Fruit fly (Drosophila melanogaster) whole organism, embryonic: Measurements from ENCODE around the gene Nepl12.

Experiments
- Blimp-1 ChIP-seq: fragments of 200-800 bp; sonication (Bioruptor generic); optimal IDR thresholded peaks from 3 replicates; lab custom pipeline; 2018; ENCODE audit warnings: missing biosample characterization, missing genetic modification characterization, mild to moderate bottlenecking, moderate library complexity, missing genetic modification reagents
- CG10267 ChIP-seq: fragments of 200-800 bp; sonication (Bioruptor generic); optimal IDR thresholded peaks from 2 replicates; lab custom pipeline; 2018; ENCODE audit warnings: missing biosample characterization, mild to moderate bottlenecking, missing genetic modification characterization, moderate library complexity
- CG10979 ChIP-seq: fragments of 200-800 bp; sonication (Bioruptor generic); optimal IDR thresholded peaks from 2 replicates; lab custom pipeline; 2018; ENCODE audit warnings: missing biosample characterization, mild to moderate bottlenecking, missing genetic modification characterization, moderate library complexity
- CG11247 ChIP-seq: fragments of 200-800 bp; sonication (Bioruptor generic); IDR thresholded peaks from 2 replicates; pipeline ENCODE4 v1.3.6; 2022; ENCODE audit warnings: missing biosample characterization, missing genetic modification characterization
- CG11504 ChIP-seq: fragments of 200-800 bp; sonication (Bioruptor generic); optimal IDR thresholded peaks from 3 replicates; lab custom pipeline; 2019; ENCODE audit warnings: missing biosample characterization, mild to moderate bottlenecking, missing genetic modification characterization, moderate library complexity
- CG13123 ChIP-seq: fragments of 200-800 bp; sonication (Bioruptor generic); optimal IDR thresholded peaks from 2 replicates; lab custom pipeline; 2016; ENCODE audit warnings: missing biosample characterization, missing genetic modification characterization
- CG13775 ChIP-seq: fragments of 200-800 bp; sonication (Bioruptor generic); optimal IDR thresholded peaks from 3 replicates; lab custom pipeline; 2017; ENCODE audit warnings: missing biosample characterization, mild to moderate bottlenecking, missing genetic modification characterization
- CG14050 ChIP-seq: fragments of 200-800 bp; sonication (Bioruptor generic); IDR thresholded peaks from 3 replicates; pipeline ENCODE4 v1.3.6; 2022; ENCODE audit warnings: missing biosample characterization, missing genetic modification characterization
- CG14710 ChIP-seq: fragments of 200-800 bp; sonication (Bioruptor generic); optimal IDR thresholded peaks from 3 replicates; lab custom pipeline; 2019; ENCODE audit warnings: missing biosample characterization, mild to moderate bottlenecking, missing genetic modification characterization, moderate library complexity
- CG14965 ChIP-seq: fragments of 200-800 bp; sonication (Bioruptor generic); optimal IDR thresholded peaks from 2 replicates; lab custom pipeline; 2016; ENCODE audit warnings: missing biosample characterization, missing genetic modification characterization, borderline replicate concordance
- CG15514 ChIP-seq: fragments of 200-800 bp; sonication (Bioruptor generic); optimal IDR thresholded peaks from 3 replicates; lab custom pipeline; 2017; ENCODE audit warnings: missing biosample characterization, missing genetic modification characterization, mild to moderate bottlenecking, moderate library complexity, missing genetic modification reagents
- CG1647 ChIP-seq: fragments of 200-800 bp; sonication (Bioruptor generic); optimal IDR thresholded peaks from 3 replicates; lab custom pipeline; 2016; ENCODE audit warnings: missing biosample characterization, missing genetic modification characterization
- CG16863 ChIP-seq: fragments of 200-800 bp; sonication (Bioruptor generic); optimal IDR thresholded peaks from 3 replicates; lab custom pipeline; 2016; ENCODE audit warnings: missing biosample characterization, missing genetic modification characterization
- CG17186 ChIP-seq: fragments of 200-800 bp; sonication (Bioruptor generic); optimal IDR thresholded peaks from 3 replicates; lab custom pipeline; 2017; ENCODE audit warnings: missing biosample characterization, missing genetic modification reagents, missing genetic modification characterization
- CG17385 ChIP-seq: fragments of 200-800 bp; sonication (Bioruptor generic); optimal IDR thresholded peaks from 3 replicates; lab custom pipeline; 2018; ENCODE audit warnings: missing biosample characterization, mild to moderate bottlenecking, missing genetic modification characterization
- CG18764 ChIP-seq: fragments of 200-800 bp; sonication (Bioruptor generic); optimal IDR thresholded peaks from 3 replicates; lab custom pipeline; 2016; ENCODE audit warnings: missing biosample characterization, missing genetic modification characterization
- CG2202 ChIP-seq: fragments of 200-800 bp; sonication (Bioruptor generic); optimal IDR thresholded peaks from 2 replicates; lab custom pipeline; 2018; ENCODE audit warnings: missing biosample characterization, mild to moderate bottlenecking, missing genetic modification characterization
- CG6254 ChIP-seq: fragments of 200-800 bp; sonication (Bioruptor generic); optimal IDR thresholded peaks from 3 replicates; lab custom pipeline; 2017; ENCODE audit warnings: mild to moderate bottlenecking, missing biosample characterization, missing genetic modification reagents, missing genetic modification characterization
- CG7357 ChIP-seq: fragments of 200-800 bp; sonication (Bioruptor generic); IDR thresholded peaks from 3 replicates; pipeline ENCODE4 v1.3.6; 2022; ENCODE audit warnings: missing biosample characterization, missing genetic modification characterization
- CG7987 ChIP-seq: fragments of 200-800 bp; sonication (Bioruptor generic); optimal IDR thresholded peaks from 2 replicates; lab custom pipeline; 2018; ENCODE audit warnings: missing biosample characterization, mild to moderate bottlenecking, missing genetic modification characterization, moderate library complexity
- CG8924 ChIP-seq: fragments of 200-800 bp; optimal IDR thresholded peaks from 3 replicates; lab custom pipeline; 2019; ENCODE audit warnings: missing biosample characterization, mild to moderate bottlenecking, missing genetic modification characterization, moderate library complexity
- CG9609 ChIP-seq: fragments of 200-800 bp; sonication (Bioruptor generic); optimal IDR thresholded peaks from 3 replicates; lab custom pipeline; 2016; ENCODE audit warnings: missing biosample characterization, missing genetic modification characterization
- Drgx ChIP-seq: fragments of 200-800 bp; sonication (Bioruptor generic); IDR thresholded peaks from 2 replicates; pipeline ENCODE4 v1.3.6; 2022; ENCODE audit warnings: missing biosample characterization, missing genetic modification characterization
- Ets97D ChIP-seq: fragments of 200-800 bp; sonication (Bioruptor generic); optimal IDR thresholded peaks from 3 replicates; lab custom pipeline; 2016; ENCODE audit warnings: missing biosample characterization, missing genetic modification characterization
- HLHmδ ChIP-seq: fragments of 200-800 bp; sonication (Bioruptor generic); optimal IDR thresholded peaks from 2 replicates; lab custom pipeline; 2018; ENCODE audit warnings: missing biosample characterization, mild to moderate bottlenecking, missing genetic modification characterization, moderate library complexity
- Mes4 ChIP-seq: fragments of 200-800 bp; sonication (Bioruptor generic); optimal IDR thresholded peaks from 2 replicates; lab custom pipeline; 2016; ENCODE audit warnings: missing biosample characterization, missing genetic modification characterization
- Pdp1 ChIP-seq, 2 experiments: fragments of 200-800 bp; sonication (Bioruptor generic); optimal IDR thresholded peaks; 3 replicates each; lab custom pipeline; 2016; ENCODE audit warnings: missing biosample characterization in 2 of 2, missing genetic modification characterization in 2 of 2, mild to moderate bottlenecking in 1 of 2, moderate library complexity in 1 of 2
- Sox102F ChIP-seq: fragments of 200-800 bp; sonication (Bioruptor generic); optimal IDR thresholded peaks from 2 replicates; lab custom pipeline; 2018; ENCODE audit warnings: missing biosample characterization, mild to moderate bottlenecking, missing genetic modification characterization, moderate library complexity
- Usf ChIP-seq: fragments of 200-800 bp; sonication (Bioruptor generic); optimal IDR thresholded peaks from 2 replicates; lab custom pipeline; 2017; ENCODE audit warnings: missing genotype, missing biosample characterization, missing genetic modification characterization
- aop ChIP-seq: fragments of 200-800 bp; sonication (Bioruptor generic); IDR thresholded peaks from 2 replicates; pipeline ENCODE4 v1.3.6; 2022; ENCODE audit warnings: missing biosample characterization, missing genetic modification characterization
- bigmax ChIP-seq: fragments of 200-800 bp; sonication (Bioruptor generic); optimal IDR thresholded peaks from 2 replicates; lab custom pipeline; 2018; ENCODE audit warnings: missing biosample characterization, mild to moderate bottlenecking, missing genetic modification characterization
- cwo ChIP-seq: fragments of 200-800 bp; sonication (Bioruptor generic); optimal IDR thresholded peaks from 3 replicates; lab custom pipeline; 2017; ENCODE audit warnings: missing biosample characterization, missing genetic modification characterization, mild to moderate bottlenecking, moderate library complexity, missing genetic modification reagents
- dpn ChIP-seq, 2 experiments: fragments of 200-800 bp; sonication (Bioruptor generic); optimal IDR thresholded peaks; 3 replicates each; lab custom pipeline; 2016; ENCODE audit warnings: missing biosample characterization in 2 of 2, missing genetic modification characterization in 2 of 2
- exex ChIP-seq: fragments of 200-800 bp; sonication (Bioruptor generic); optimal IDR thresholded peaks from 4 replicates; lab custom pipeline; 2018; ENCODE audit warnings: missing biosample characterization, mild to moderate bottlenecking, missing genetic modification characterization, moderate library complexity
- fd64A ChIP-seq: fragments of 200-800 bp; sonication (Bioruptor generic); optimal IDR thresholded peaks from 3 replicates; lab custom pipeline; 2018; ENCODE audit warnings: missing biosample characterization, mild to moderate bottlenecking, missing genetic modification characterization
- fu2 ChIP-seq: fragments of 200-800 bp; sonication (Bioruptor generic); optimal IDR thresholded peaks from 2 replicates; lab custom pipeline; 2016; ENCODE audit warnings: missing biosample characterization, missing genetic modification characterization
- hkb ChIP-seq, 2 experiments: fragments of 200-800 bp in 1 of 2; fragments of >200 bp in 1 of 2; sonication (Bioruptor generic) in 1 of 2; IDR thresholded peaks in 1 of 2; optimal IDR thresholded peaks in 1 of 2; 2 replicates each; pipeline versions ENCODE4 v1.3.6 to Lab custom; 2017 to 2022; ENCODE audit warnings: missing biosample characterization in 1 of 2, missing genetic modification characterization in 1 of 2
- kah ChIP-seq: fragments of 200-800 bp; sonication (Bioruptor generic); optimal IDR thresholded peaks from 2 replicates; lab custom pipeline; 2018; ENCODE audit warnings: missing biosample characterization, mild to moderate bottlenecking, missing genetic modification characterization
- nmo ChIP-seq: fragments of 200-800 bp; sonication (Bioruptor generic); optimal IDR thresholded peaks from 2 replicates; lab custom pipeline; 2018; ENCODE audit warnings: missing biosample characterization, mild to moderate bottlenecking, missing genetic modification characterization, moderate library complexity
- peb ChIP-seq: fragments of 200-800 bp; sonication (Bioruptor generic); IDR thresholded peaks from 2 replicates; pipeline ENCODE4 v1.3.6; 2022; ENCODE audit warnings: missing biosample characterization, missing genetic modification characterization
- pzg ChIP-seq: fragments of 200-800 bp; sonication (Bioruptor generic); optimal IDR thresholded peaks from 3 replicates; lab custom pipeline; 2018; ENCODE audit warnings: missing biosample characterization, mild to moderate bottlenecking, missing genetic modification characterization, moderate library complexity
- repo ChIP-seq: fragments of 200-800 bp; sonication (Bioruptor generic); optimal IDR thresholded peaks from 2 replicates; lab custom pipeline; 2016; ENCODE audit warnings: missing biosample characterization, missing genetic modification characterization
- sug ChIP-seq: fragments of 200-800 bp; optimal IDR thresholded peaks from 2 replicates; lab custom pipeline; 2019; ENCODE audit warnings: missing biosample characterization, mild to moderate bottlenecking, missing genetic modification characterization, moderate library complexity
- tll ChIP-seq, 2 experiments: fragments of 200-800 bp in 1 of 2; fragments of >200 bp in 1 of 2; sonication (Bioruptor generic) in 1 of 2; optimal IDR thresholded peaks; 2 replicates each; lab custom pipeline; 2017 to 2019; ENCODE audit warnings: missing biosample characterization in 2 of 2, missing genetic modification characterization in 2 of 2, mild to moderate bottlenecking in 1 of 2, moderate library complexity in 1 of 2
- unpg ChIP-seq: fragments of 200-800 bp; sonication (Bioruptor generic); optimal IDR thresholded peaks from 3 replicates; lab custom pipeline; 2018; ENCODE audit warnings: missing biosample characterization, mild to moderate bottlenecking, missing genetic modification characterization, moderate library complexity
- wek ChIP-seq: fragments of 200-800 bp; sonication (Bioruptor generic); optimal IDR thresholded peaks from 3 replicates; lab custom pipeline; 2018; ENCODE audit warnings: missing biosample characterization, mild to moderate bottlenecking, missing genetic modification characterization, moderate library complexity
- zen2 ChIP-seq: fragments of 200-800 bp; sonication (Bioruptor generic); IDR thresholded peaks from 3 replicates; pipeline ENCODE4 v1.3.6; 2022; ENCODE audit warnings: missing biosample characterization, missing genetic modification characterization; ENCODE audit not compliant: partially characterized antibody
- zf30C ChIP-seq: fragments of 200-800 bp; sonication (Bioruptor generic); optimal IDR thresholded peaks from 3 replicates; lab custom pipeline; 2018; ENCODE audit warnings: missing biosample characterization, mild to moderate bottlenecking, missing genetic modification characterization
- zfh2 ChIP-seq: fragments of 200-800 bp; sonication (Bioruptor generic); optimal IDR thresholded peaks from 2 replicates; lab custom pipeline; 2016; ENCODE audit warnings: missing biosample characterization, missing genetic modification characterization

The Nepl12 gene

dm6 chr3R:9710886-9711285, 35.6 kb downstream of the Nepl12 start, which contains the start of the genes trbd and dmt (continued):
- peak; percentile 79 for TF ChIP-seq CG7987 (GFP tag; lab: Kevin White, UChicago)
- TF ChIP-seq Blimp-1 (GFP tag; lab: Kevin White, UChicago) = no peak
- no peak for TF ChIP-seq Usf (GFP tag; lab: Kevin White, UChicago)
- TF ChIP-seq CG16863 = peak; percentile 52
- TF ChIP-seq kah (GFP tag; lab: Kevin White, UChicago) = peak; percentile 78
- peak; percentile 98 for TF ChIP-seq CG10267 (tag; lab: Kevin White, UChicago)
- peak; percentile 40 for TF ChIP-seq CG13123
- TF ChIP-seq cwo (GFP tag; lab: Kevin White, UChicago) = no peak
- peak; percentile 59 for TF ChIP-seq CG17186
- TF ChIP-seq CG10979 (tag; lab: Kevin White, UChicago) = peak; percentile 34
- TF ChIP-seq fu2 (GFP tag; lab: Kevin White, UChicago) = peak; percentile 68
- TF ChIP-seq CG11247 (GFP tag; lab: Robert Waterston, UW) = no peak
- TF ChIP-seq Drgx = no peak
- peak; percentile 53 for TF ChIP-seq CG9609 (GFP tag; lab: Kevin White, UChicago)
- TF ChIP-seq CG17385 (GFP tag; lab: Kevin White, UChicago) = no peak
- peak in 1 of 2 experiments; percentile 74 for TF ChIP-seq dpn (GFP tag; optimal IDR thresholded peaks at IDR 0.05; lab: Kevin White, UChicago)
- peak; percentile 29 for TF ChIP-seq Mes4 (GFP tag; lab: Kevin White, UChicago)
- no peak for TF ChIP-seq zf30C (GFP tag; lab: Kevin White, UChicago)
- no peak for TF ChIP-seq zen2 (GFP tag; lab: Robert Waterston, UW)
- TF ChIP-seq zfh2 (GFP tag; lab: Kevin White, UChicago) = peak; percentile 81
- TF ChIP-seq CG8924 (tag; lab: Kevin White, UChicago) = no peak
- TF ChIP-seq peb (GFP tag; lab: Robert Waterston, UW) = no peak
- no peak for TF ChIP-seq tll (GFP tag; optimal IDR thresholded peaks at IDR 0.05; lab: Kevin White, UChicago)
- TF ChIP-seq CG15514 = peak; percentile 92
- TF ChIP-seq pzg (GFP tag; lab: Kevin White, UChicago) = peak; percentile 100
- no peak for TF ChIP-seq Sox102F
- peak in 1 of 2 experiments; percentile 52 for TF ChIP-seq Pdp1 (GFP tag; optimal IDR thresholded peaks at IDR 0.05; lab: Kevin White, UChicago)
- no peak for TF ChIP-seq CG14965 (GFP tag; lab: Kevin White, UChicago)
- no peak for TF ChIP-seq unpg
- TF ChIP-seq wek (GFP tag; lab: Kevin White, UChicago) = no peak
- no peak for TF ChIP-seq aop (GFP tag; lab: Robert Waterston, UW)
- peak; percentile 23 for TF ChIP-seq HLHmδ (GFP tag; lab: Kevin White, UChicago)
- TF ChIP-seq CG2202 (tag; lab: Kevin White, UChicago) = no peak
- TF ChIP-seq repo = peak; percentile 41
- no peak for TF ChIP-seq CG14050 (GFP tag; lab: Robert Waterston, UW)
- no peak for TF ChIP-seq CG7357 (GFP tag; lab: Robert Waterston, UW)
- peak; percentile 94 for TF ChIP-seq Ets97D (GFP tag; lab: Kevin White, UChicago)
- TF ChIP-seq hkb (optimal IDR thresholded peaks at IDR 0.05; lab: Kevin White, UChicago) = peak; percentile 24
- TF ChIP-seq hkb (GFP tag; IDR thresholded peaks at IDR 0.05; lab: Robert Waterston, UW) = no peak
- no peak for TF ChIP-seq CG14710 (tag; lab: Kevin White, UChicago)
- TF ChIP-seq CG11504 (tag; lab: Kevin White, UChicago) = no peak
- TF ChIP-seq CG13775 = peak; percentile 33
- no peak for TF ChIP-seq fd64A (GFP tag; lab: Kevin White, UChicago)
- no peak for TF ChIP-seq sug
- peak; percentile 66 for TF ChIP-seq CG1647 (GFP tag; lab: Kevin White, UChicago)
- TF ChIP-seq exex (tag; lab: Kevin White, UChicago) = no peak
- TF ChIP-seq CG6254 (GFP tag; lab: Kevin White, UChicago) = no peak
- TF ChIP-seq CG18764 (GFP tag; lab: Kevin White, UChicago) = peak; percentile 22
- peak; percentile 63 for TF ChIP-seq bigmax (GFP tag; lab: Kevin White, UChicago)
- no peak for TF ChIP-seq nmo (GFP tag; lab: Kevin White, UChicago)
